Worm (Caenorhabditis elegans) whole organism, late embryonic: ENCODE data around the gene C37C3.9.

Experiments used
- C08G9.2 ChIP-seq: sonication (generic microtip); optimal IDR thresholded peaks from 2 replicates; lab custom pipeline; 2016; ENCODE audit warnings: mild to moderate bottlenecking, missing genetic modification characterization, moderate library complexity, missing compliant biosample characterization
- C38D4.7 ChIP-seq: fragments of 200-800 bp; sonication (Bioruptor generic); optimal IDR thresholded peaks from 2 replicates; lab custom pipeline; 2018; ENCODE audit warnings: mild to moderate bottlenecking, missing genetic modification characterization, moderate library complexity, missing compliant biosample characterization
- F13H6.1 ChIP-seq: sonication (generic microtip); optimal IDR thresholded peaks from 2 replicates; lab custom pipeline; 2016; ENCODE audit warnings: missing genetic modification characterization, missing compliant biosample characterization
- K09A11.1 ChIP-seq: sonication (generic microtip); optimal IDR thresholded peaks from 2 replicates; lab custom pipeline; 2017; ENCODE audit warnings: antibody characterized with exemption, mild to moderate bottlenecking, missing genetic modification characterization, missing compliant biosample characterization; ENCODE audit not compliant: insufficient read depth
- ceh-18 ChIP-seq: sonication (generic microtip); optimal IDR thresholded peaks from 2 replicates; lab custom pipeline; 2016; ENCODE audit warnings: missing genetic modification characterization, missing compliant biosample characterization
- ceh-22 ChIP-seq: sonication (generic microtip); optimal IDR thresholded peaks from 2 replicates; lab custom pipeline; 2017; ENCODE audit warnings: missing biosample characterization, missing genetic modification characterization
- ceh-24 ChIP-seq: sonication (generic microtip); optimal IDR thresholded peaks from 2 replicates; lab custom pipeline; 2016; ENCODE audit warnings: mild to moderate bottlenecking, missing genetic modification characterization, missing compliant biosample characterization
- ceh-30 ChIP-seq: fragments of 150-350 bp; optimal IDR thresholded peaks from 2 replicates; lab custom pipeline; 2014; ENCODE audit warnings: missing biosample characterization, missing genetic modification characterization
- ceh-31 ChIP-seq: sonication (generic microtip); optimal IDR thresholded peaks from 2 replicates; lab custom pipeline; 2016; ENCODE audit warnings: missing genetic modification characterization, missing compliant biosample characterization
- ceh-34 ChIP-seq: sonication (generic microtip); optimal IDR thresholded peaks from 2 replicates; lab custom pipeline; 2016; ENCODE audit warnings: mild to moderate bottlenecking, missing genetic modification characterization, missing compliant biosample characterization
- ceh-48 ChIP-seq: sonication (generic microtip); optimal IDR thresholded peaks from 2 replicates; lab custom pipeline; 2016; ENCODE audit warnings: missing genetic modification characterization, inconsistent platforms, missing compliant biosample characterization
- elt-2 ChIP-seq: sonication (generic microtip); optimal IDR thresholded peaks from 2 replicates; lab custom pipeline; 2016; ENCODE audit warnings: missing genetic modification reagents, missing genetic modification characterization, missing compliant biosample characterization
- elt-4 ChIP-seq: sonication (generic microtip); optimal IDR thresholded peaks from 2 replicates; lab custom pipeline; 2016; ENCODE audit warnings: missing genetic modification characterization, missing compliant biosample characterization
- ets-4 ChIP-seq: sonication (generic microtip); optimal IDR thresholded peaks from 2 replicates; lab custom pipeline; 2016; ENCODE audit warnings: missing genetic modification characterization, missing compliant biosample characterization
- fkh-10 ChIP-seq: fragments of 150-350 bp; optimal IDR thresholded peaks from 2 replicates; lab custom pipeline; 2014; ENCODE audit warnings: missing biosample characterization, missing genetic modification reagents, missing genetic modification characterization
- fkh-6 ChIP-seq: sonication (generic microtip); optimal IDR thresholded peaks from 2 replicates; lab custom pipeline; 2016; ENCODE audit warnings: missing genetic modification characterization, missing compliant biosample characterization
- hlh-13 ChIP-seq: fragments of 200-800 bp; sonication (Bioruptor generic); optimal IDR thresholded peaks from 2 replicates; lab custom pipeline; 2018; ENCODE audit warnings: mild to moderate bottlenecking, missing genetic modification characterization, missing compliant biosample characterization
- hlh-15 ChIP-seq: sonication (generic microtip); optimal IDR thresholded peaks from 2 replicates; lab custom pipeline; 2016; ENCODE audit warnings: missing genetic modification characterization, missing compliant biosample characterization
- hlh-6 ChIP-seq: sonication (generic microtip); optimal IDR thresholded peaks from 2 replicates; lab custom pipeline; 2016; ENCODE audit warnings: missing genotype, missing genetic modification characterization, missing compliant biosample characterization
- hlh-8 ChIP-seq: sonication (generic microtip); optimal IDR thresholded peaks from 2 replicates; lab custom pipeline; 2016; ENCODE audit warnings: missing genotype, missing genetic modification characterization, missing compliant biosample characterization
- lim-6 ChIP-seq: sonication (generic microtip); optimal IDR thresholded peaks from 2 replicates; lab custom pipeline; 2016; ENCODE audit warnings: missing genetic modification characterization, missing compliant biosample characterization
- lin-11 ChIP-seq: fragments of 200-800 bp; sonication (Bioruptor generic); optimal IDR thresholded peaks from 2 replicates; lab custom pipeline; 2018; ENCODE audit warnings: mild to moderate bottlenecking, missing genetic modification characterization, missing compliant biosample characterization
- mec-3 ChIP-seq: sonication (generic microtip); optimal IDR thresholded peaks from 2 replicates; lab custom pipeline; 2016; ENCODE audit warnings: borderline replicate concordance, missing genetic modification characterization, missing compliant biosample characterization
- npax-4 ChIP-seq: sonication (generic microtip); optimal IDR thresholded peaks from 2 replicates; lab custom pipeline; 2016; ENCODE audit warnings: missing genetic modification characterization, missing compliant biosample characterization
- pag-3 ChIP-seq: sonication (generic microtip); optimal IDR thresholded peaks from 2 replicates; lab custom pipeline; 2016; ENCODE audit warnings: missing compliant biosample characterization, missing genetic modification characterization, borderline replicate concordance
- pat-9 ChIP-seq: fragments of 200-800 bp; sonication (Bioruptor generic); optimal IDR thresholded peaks from 2 replicates; lab custom pipeline; 2018; ENCODE audit warnings: mild to moderate bottlenecking, missing genetic modification characterization, moderate library complexity, missing compliant biosample characterization
- pax-1 ChIP-seq: fragments of 150-350 bp; optimal IDR thresholded peaks from 2 replicates; lab custom pipeline; 2014; ENCODE audit warnings: missing biosample characterization, missing genetic modification characterization
- pha-4 ChIP-seq: fragments of 150-350 bp; optimal IDR thresholded peaks from 2 replicates; lab custom pipeline; 2018; ENCODE audit warnings: missing biosample characterization, missing genetic modification reagents, missing genetic modification characterization
- pqm-1 ChIP-seq: sonication (generic microtip); optimal IDR thresholded peaks from 2 replicates; lab custom pipeline; 2016; ENCODE audit warnings: missing genetic modification characterization, missing compliant biosample characterization
- pros-1 ChIP-seq: fragments of 150-350 bp; optimal IDR thresholded peaks from 2 replicates; lab custom pipeline; 2014; ENCODE audit warnings: missing biosample characterization, missing genetic modification reagents, missing genetic modification characterization
- sox-2 ChIP-seq: fragments of 200-800 bp; sonication (Bioruptor generic); IDR thresholded peaks from 2 replicates; pipeline ENCODE4 v1.3.6; 2022; ENCODE audit warnings: missing genetic modification reagents, missing genetic modification characterization, missing compliant biosample characterization
- sox-4 ChIP-seq: sonication (generic microtip); optimal IDR thresholded peaks from 2 replicates; lab custom pipeline; 2017; ENCODE audit warnings: mild to moderate bottlenecking, missing genetic modification characterization, inconsistent platforms, missing compliant biosample characterization
- syd-9 ChIP-seq: sonication (generic microtip); optimal IDR thresholded peaks from 2 replicates; lab custom pipeline; 2016; ENCODE audit warnings: mild to moderate bottlenecking, missing genetic modification characterization, moderate library complexity, missing compliant biosample characterization
- tbx-7 ChIP-seq: sonication (generic microtip); optimal IDR thresholded peaks from 2 replicates; lab custom pipeline; 2016; ENCODE audit warnings: missing genotype, missing genetic modification characterization, missing compliant biosample characterization
- unc-42 ChIP-seq: sonication (generic microtip); optimal IDR thresholded peaks from 2 replicates; lab custom pipeline; 2016; ENCODE audit warnings: missing genotype, missing genetic modification characterization, missing compliant biosample characterization
- zip-5 ChIP-seq: sonication (generic microtip); optimal IDR thresholded peaks from 2 replicates; lab custom pipeline; 2016; ENCODE audit warnings: missing genetic modification characterization, missing compliant biosample characterization

The C37C3.9 gene

DNA sequence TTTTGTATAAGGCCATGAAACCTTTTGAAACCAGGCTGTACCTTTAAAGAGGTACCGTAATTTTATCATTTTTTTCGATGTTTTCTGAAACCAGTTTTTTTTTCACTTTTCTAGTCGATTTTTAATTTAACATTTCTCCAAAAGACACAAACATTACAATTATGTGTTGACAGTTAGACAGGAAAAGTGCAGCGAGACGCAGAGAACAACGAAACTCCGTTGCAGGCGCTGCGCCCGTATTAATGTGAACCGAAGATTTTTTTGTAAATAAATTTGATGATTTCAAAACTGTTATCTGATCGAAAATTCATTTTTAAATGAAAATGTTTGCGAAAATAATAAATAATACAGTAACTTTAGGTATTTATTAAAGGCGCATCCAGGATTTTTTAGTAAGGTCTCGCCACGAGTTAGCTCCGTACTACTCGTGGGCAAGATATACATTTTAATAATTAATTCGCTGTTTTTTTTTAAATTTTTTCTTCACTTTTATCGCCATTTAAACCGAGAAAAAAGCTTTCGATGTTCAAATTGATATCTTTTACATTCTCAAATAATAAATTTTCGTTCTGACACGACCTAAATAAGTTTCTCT lies 22.5 kb upstream of the C37C3.9 start, which contains the start of gene F40A3.3:
F40A3.3 (plus strand) TSS at position 564 of the 595 bp plus-strand sequence.
- TF ChIP-seq syd-9 (no peak), elt-2 (tag; lab: Kevin White, UChicago) (no peak), lin-11 (tag; lab: Kevin White, UChicago) (no peak), mec-3 (tag; lab: Kevin White, UChicago) (no peak), ceh-18 (tag; lab: Kevin White, UChicago) (no peak), hlh-15 (tag; lab: Kevin White, UChicago) (no peak), pag-3 (tag; lab: Kevin White, UChicago) (no peak), tbx-7 (tag; lab: Kevin White, UChicago) (no peak), hlh-6 (tag; lab: Kevin White, UChicago) (no peak), unc-42 (tag; lab: Kevin White, UChicago) (no peak), ceh-30 (tag; lab: Kevin White, UChicago) (no peak), ceh-48 (tag; lab: Kevin White, UChicago) (no peak), pat-9 (tag; lab: Kevin White, UChicago) (no peak), F13H6.1 (tag; lab: Kevin White, UChicago) (no peak), hlh-13 (GFP tag; lab: Kevin White, UChicago) (no peak), K09A11.1 (tag; lab: Kevin White, UChicago) (no peak), pqm-1 (no peak), ceh-34 (no peak), npax-4 (no peak)

DNA sequence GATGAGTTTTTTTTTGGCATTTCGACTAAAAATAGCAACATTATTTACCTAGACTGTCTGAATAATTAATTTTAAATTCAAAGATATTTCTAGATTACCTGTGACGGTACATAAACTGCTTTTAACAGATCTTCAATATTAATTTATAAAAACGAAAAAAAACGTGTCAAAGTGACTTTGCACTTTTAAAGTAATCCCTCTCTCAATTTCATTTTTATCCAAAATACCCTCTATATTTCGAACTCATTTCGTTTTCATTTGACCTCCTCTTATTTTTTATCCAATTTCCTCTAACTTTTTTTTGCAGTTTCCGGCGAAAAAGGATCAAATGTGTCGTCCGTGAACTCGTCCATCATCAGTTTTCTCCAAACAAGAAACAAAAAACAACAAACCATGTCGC lies 21.0 kb upstream of the C37C3.9 start, which contains the start of gene F40A3.4:
F40A3.4 (plus strand) TSS at position 301 of the 400 bp plus-strand sequence.
- TF ChIP-seq zip-5 (tag; lab: Kevin White, UChicago), result no peak
- TF ChIP-seq ceh-18 (tag; lab: Kevin White, UChicago), result no peak
- no peak for TF ChIP-seq ceh-22 (tag; lab: Kevin White, UChicago)
- TF ChIP-seq C38D4.7 (GFP tag; lab: Kevin White, UChicago), result no peak
- TF ChIP-seq pros-1 (tag; lab: Kevin White, UChicago), result no peak
- TF ChIP-seq pag-3 (tag; lab: Kevin White, UChicago), result no peak
- no peak for TF ChIP-seq hlh-13 (GFP tag; lab: Kevin White, UChicago)
- TF ChIP-seq C08G9.2 (tag; lab: Kevin White, UChicago), result no peak
- no peak for TF ChIP-seq elt-2 (tag; lab: Kevin White, UChicago)
- TF ChIP-seq ceh-31 (tag; lab: Kevin White, UChicago), result no peak
- TF ChIP-seq lim-6 (tag; lab: Kevin White, UChicago), result no peak
- no peak for TF ChIP-seq hlh-6 (tag; lab: Kevin White, UChicago)
- TF ChIP-seq pax-1 (tag; lab: Kevin White, UChicago), result no peak

DNA sequence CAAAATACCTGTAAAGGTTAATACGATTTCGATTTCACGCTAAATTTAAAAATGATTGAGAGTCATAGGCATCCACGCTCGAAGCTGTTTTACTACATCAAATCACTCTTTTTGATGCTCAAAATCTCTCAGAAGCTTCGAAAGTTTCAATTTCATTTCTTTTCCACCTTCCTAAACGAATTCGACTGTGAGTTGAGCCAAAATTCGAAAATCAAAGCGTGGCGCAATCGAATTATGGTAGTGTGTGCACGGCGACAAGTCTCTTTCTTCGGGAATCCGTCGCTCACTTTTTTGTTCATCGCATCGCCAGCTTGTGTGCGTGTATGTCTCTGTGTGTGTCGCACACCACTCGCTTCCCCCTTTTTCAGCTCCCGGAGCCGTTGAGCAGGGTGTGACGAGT lies 18.4 kb upstream of the C37C3.9 start:
- TF ChIP-seq ceh-24 (tag; lab: Kevin White, UChicago) (no peak), ceh-22 (tag; lab: Kevin White, UChicago) (no peak), elt-4 (tag; lab: Kevin White, UChicago) (no peak), C08G9.2 (tag; lab: Kevin White, UChicago) (no peak), npax-4 (no peak), ets-4 (tag; lab: Kevin White, UChicago) (no peak), sox-4 (tag; lab: Kevin White, UChicago) (no peak), hlh-13 (GFP tag; lab: Kevin White, UChicago) (no peak), fkh-6 (tag; lab: Kevin White, UChicago) (no peak), hlh-8 (tag; lab: Kevin White, UChicago) (no peak), fkh-10 (GFP tag; lab: Kevin White, UChicago) (peak; percentile 16), unc-42 (tag; lab: Kevin White, UChicago) (peak; percentile 96), sox-2 (no peak), pha-4 (tag; lab: Kevin White, UChicago) (no peak)
